Worm (Caenorhabditis elegans) whole organism, midembryonic: ENCODE results near the gene B0546.4.

Source experiments
- T22C8.4 ChIP-seq: fragments of 200-800 bp; sonication (Bioruptor generic); IDR thresholded peaks from 2 replicates; pipeline ENCODE4 v1.3.6; 2022; ENCODE audit warnings: missing genetic modification characterization, missing compliant biosample characterization
- cog-1 ChIP-seq: sonication (generic microtip); optimal IDR thresholded peaks from 2 replicates; lab custom pipeline; 2016; ENCODE audit warnings: missing genetic modification characterization, missing compliant biosample characterization
- flt-1 ChIP-seq: fragments of 200-800 bp; sonication (Bioruptor generic); IDR thresholded peaks from 2 replicates; pipeline ENCODE4 v1.3.6; 2022; ENCODE audit warnings: missing genetic modification characterization, missing compliant biosample characterization
- klf-2 ChIP-seq: fragments of 200-800 bp; sonication (Bioruptor generic); conservative IDR thresholded peaks from 2 replicates; pipeline ENCODE4 v1.3.6; 2022; ENCODE audit warnings: missing genetic modification reagents, missing genetic modification characterization, missing compliant biosample characterization
- ztf-29 ChIP-seq: fragments of 200-800 bp; sonication (Bioruptor generic); IDR thresholded peaks from 2 replicates; pipeline ENCODE4 v1.3.6; 2022; ENCODE audit warnings: missing genetic modification reagents, missing genetic modification characterization, missing compliant biosample characterization

DNA sequence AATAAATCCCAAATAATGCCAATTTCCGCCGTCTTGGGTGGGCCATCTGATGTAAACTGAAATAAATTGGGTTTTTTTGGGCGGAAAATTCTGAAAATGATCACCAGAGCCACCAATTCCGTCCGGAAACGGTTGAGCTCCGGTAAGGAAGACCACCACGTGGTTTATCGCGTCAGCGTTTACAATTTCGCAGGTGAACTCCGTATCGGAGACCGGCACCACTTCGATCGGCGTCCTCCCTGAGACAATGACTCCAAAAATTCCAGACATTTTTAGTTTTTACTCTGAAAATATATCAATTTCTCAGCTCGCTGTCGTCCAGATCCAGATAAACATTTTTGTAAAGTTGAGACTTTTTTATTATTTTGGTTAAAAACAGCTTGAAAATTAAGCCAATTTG, 47.4 kb downstream of the B0546.4 start, which contains the start of gene F42A6.6:
- TF ChIP-seq cog-1 (no peak), T22C8.4 (GFP tag; lab: Robert Waterston, UW) (no peak), klf-2 (GFP tag; lab: Robert Waterston, UW) (no peak), flt-1 (GFP tag; lab: Robert Waterston, UW) (no peak), ztf-29 (GFP tag; lab: Robert Waterston, UW) (no peak)
